Fruit fly (Drosophila melanogaster): Measurements from ENCODE around the gene Vps24.

The Vps24 gene

DNA sequence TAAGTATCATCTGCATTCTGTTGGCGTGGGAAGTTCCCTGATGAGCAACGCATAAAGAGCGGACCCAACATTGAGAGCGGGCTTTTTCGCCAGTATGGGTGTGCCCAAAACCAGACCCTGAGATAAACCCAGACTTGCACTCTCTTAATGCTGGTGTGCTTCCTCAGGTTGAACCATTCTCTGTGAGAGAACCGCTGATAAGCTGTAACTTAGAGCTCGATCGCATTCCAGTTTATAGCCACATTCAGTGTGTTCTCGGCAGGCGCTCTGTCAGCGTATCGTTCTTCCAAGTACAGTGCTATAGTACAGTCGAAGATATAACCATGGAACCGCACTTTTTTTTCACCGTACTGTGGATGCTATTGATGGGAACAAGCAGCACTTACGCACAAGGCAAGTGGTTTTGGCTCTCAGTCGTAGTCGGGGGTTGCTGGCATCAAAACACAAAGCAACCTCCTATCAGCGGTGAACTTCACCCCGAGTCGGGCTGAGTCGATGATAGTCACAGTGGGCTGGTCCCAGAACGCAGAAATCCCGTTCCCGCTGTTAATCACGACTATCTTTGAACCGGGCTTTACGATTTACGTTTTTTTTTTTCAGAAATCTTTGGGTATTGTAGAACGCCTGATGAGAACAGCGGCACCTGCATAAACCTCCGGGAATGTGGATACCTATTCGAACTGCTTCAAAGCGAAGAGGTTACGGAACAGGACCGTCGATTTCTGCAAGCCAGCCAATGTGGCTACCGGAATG is 2.9 kb downstream of the Vps24 start, which contains the start of gene MP1 (continued):
- TF ChIP-seq achi (GFP tag; optimal IDR thresholded peaks at IDR 0.05) (no peak), CG8119 (GFP tag; IDR thresholded peaks at IDR 0.05) (no peak), cyc (GFP tag; optimal IDR thresholded peaks at IDR 0.05) (no peak), Ets96B (tag; optimal IDR thresholded peaks at IDR 0.05) (no peak), CG6276 (GFP tag; optimal IDR thresholded peaks at IDR 0.05) (no peak), CG31627 (GFP tag; optimal IDR thresholded peaks at IDR 0.05) (no peak), Lpt (GFP tag; optimal IDR thresholded peaks at IDR 0.05) (no peak), spab (GFP tag; optimal IDR thresholded peaks at IDR 0.05) (no peak), esn (GFP tag; optimal IDR thresholded peaks at IDR 0.05) (peak; percentile 23), Gug (GFP tag; IDR thresholded peaks at IDR 0.05) (no peak), CG15336 (GFP tag; IDR thresholded peaks at IDR 0.05) (no peak; the same call in 1 of the 2 replicates), CG8632 (GFP tag; optimal IDR thresholded peaks at IDR 0.05) (no peak), CG3032 (tag; optimal IDR thresholded peaks at IDR 0.05) (no peak), fd85E (GFP tag; optimal IDR thresholded peaks at IDR 0.05) (peak; percentile 35), Hr4 (GFP tag; optimal IDR thresholded peaks at IDR 0.05) (no peak), CG11902 (GFP tag; optimal IDR thresholded peaks at IDR 0.05) (no peak), Hr38 (GFP tag; optimal IDR thresholded peaks at IDR 0.05) (no peak), Sox14 (GFP tag; optimal IDR thresholded peaks at IDR 0.05) (peak; percentile 16), ss (GFP tag; optimal IDR thresholded peaks at IDR 0.05) (peak in 1 of 2 experiments; percentile 47), CG8319 (GFP tag; optimal IDR thresholded peaks at IDR 0.05) (no peak), Eip93F (GFP tag; optimal IDR thresholded peaks at IDR 0.05) (no peak), fkh (GFP tag; optimal IDR thresholded peaks at IDR 0.05) (no peak), Eip78C (GFP tag) (peak; percentile 77), fd59A (GFP tag; optimal IDR thresholded peaks at IDR 0.05) (no peak), Eip75B (GFP tag; optimal IDR thresholded peaks at IDR 0.05) (no peak)

DNA sequence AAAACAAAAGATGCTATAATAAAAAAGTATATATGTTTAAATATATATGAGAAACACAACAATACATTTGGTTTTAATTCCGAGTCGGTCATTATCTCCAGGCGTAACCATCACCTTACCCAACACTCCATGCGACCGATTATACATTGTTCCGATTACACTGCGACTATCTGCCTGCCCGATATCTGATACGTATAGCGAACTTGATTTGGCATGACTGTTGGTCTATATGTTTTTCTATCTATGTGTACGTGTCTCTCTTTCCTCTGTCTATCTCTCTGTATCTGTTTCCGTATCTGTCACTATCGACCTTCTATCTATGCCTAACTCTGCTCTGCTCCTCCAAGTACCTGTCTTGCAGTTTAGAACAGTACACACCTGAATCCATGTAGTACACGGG is 9.3 kb downstream of the Vps24 start:
- TF ChIP-seq dsx (GFP tag; optimal IDR thresholded peaks at IDR 0.05; ENCODE audit: poor library complexity, severe bottlenecking) (no peak), Eip75B (GFP tag; optimal IDR thresholded peaks at IDR 0.05) (no peak), CG11294 (GFP tag; IDR thresholded peaks at IDR 0.05) (no peak), CG6854 (GFP tag; optimal IDR thresholded peaks at IDR 0.05) (no peak), CG8319 (GFP tag; optimal IDR thresholded peaks at IDR 0.05) (no peak), Eip93F (GFP tag; optimal IDR thresholded peaks at IDR 0.05) (no peak), Met (GFP tag; optimal IDR thresholded peaks at IDR 0.05) (no peak), Ets96B (tag; optimal IDR thresholded peaks at IDR 0.05) (no peak), svp (GFP tag) (peak; percentile 64), CG7368 (GFP tag; optimal IDR thresholded peaks at IDR 0.05) (no peak), vri (GFP tag; optimal IDR thresholded peaks at IDR 0.05) (peak; percentile 57), Ets21C (GFP tag; optimal IDR thresholded peaks at IDR 0.05) (no peak), fd59A (GFP tag; optimal IDR thresholded peaks at IDR 0.05) (no peak), CG11762 (GFP tag; optimal IDR thresholded peaks at IDR 0.05; ENCODE audit: insufficient read depth) (no peak), CG8119 (GFP tag; IDR thresholded peaks at IDR 0.05) (no peak), Gug (GFP tag; IDR thresholded peaks at IDR 0.05) (no peak), Hr39 (GFP tag; optimal IDR thresholded peaks at IDR 0.05) (no peak), OdsH (GFP tag; optimal IDR thresholded peaks at IDR 0.05) (no peak), CG8632 (GFP tag; optimal IDR thresholded peaks at IDR 0.05) (no peak), Eip78C (GFP tag) (peak; percentile 9), CG3032 (tag; optimal IDR thresholded peaks at IDR 0.05) (no peak), pdm3 (GFP tag; optimal IDR thresholded peaks at IDR 0.05) (no peak), ss (GFP tag; optimal IDR thresholded peaks at IDR 0.05) (no peak)

DNA sequence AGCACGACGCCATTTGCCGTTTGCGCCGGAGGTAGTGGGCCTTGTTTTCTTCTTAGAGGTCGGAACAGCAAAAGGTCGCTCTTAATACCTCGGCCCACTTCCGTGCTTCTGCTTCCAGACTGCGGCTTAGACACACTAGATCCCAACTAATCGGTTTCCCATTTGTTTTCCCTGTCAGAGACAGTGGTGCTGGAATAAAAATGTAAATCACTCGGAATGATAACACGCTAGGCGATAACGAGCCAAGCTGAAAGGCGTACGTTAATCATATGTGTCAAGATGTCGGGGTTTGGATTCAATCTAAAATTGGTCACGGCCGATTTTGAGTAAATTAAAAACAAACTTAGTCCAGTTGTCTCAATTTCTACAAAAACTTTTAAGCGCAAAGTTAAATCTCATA is 16.1 kb downstream of the Vps24 start, which contains the start of gene Nepl11:
TSS of gene Nepl11 (minus strand) at position 152 of the 400 bp plus-strand sequence.
- TF ChIP-seq fd59A (GFP tag; optimal IDR thresholded peaks at IDR 0.05) (no peak), CG6854 (GFP tag; optimal IDR thresholded peaks at IDR 0.05) (no peak), CG6808 (GFP tag; optimal IDR thresholded peaks at IDR 0.05) (no peak), ss (GFP tag; optimal IDR thresholded peaks at IDR 0.05) (no peak), CG3919 (GFP tag; optimal IDR thresholded peaks at IDR 0.05) (no peak), CG4318 (GFP tag; optimal IDR thresholded peaks at IDR 0.05) (no peak), Ets96B (tag; optimal IDR thresholded peaks at IDR 0.05) (no peak), CG10669 (GFP tag; optimal IDR thresholded peaks at IDR 0.05) (no peak), achi (GFP tag; optimal IDR thresholded peaks at IDR 0.05) (no peak), CG10631 (GFP tag; optimal IDR thresholded peaks at IDR 0.05) (no peak), dsx (GFP tag; optimal IDR thresholded peaks at IDR 0.05; ENCODE audit: poor library complexity, severe bottlenecking) (no peak), CG3032 (tag; optimal IDR thresholded peaks at IDR 0.05) (no peak), eg (GFP tag; IDR thresholded peaks at IDR 0.05) (no peak), dac (GFP tag; optimal IDR thresholded peaks at IDR 0.05) (no peak), Hr4 (GFP tag; optimal IDR thresholded peaks at IDR 0.05) (no peak)

Data from whole organism, prepupa.